Worm (Caenorhabditis elegans) whole organism, young adult: Measurements from ENCODE around the gene C48B4.7.

ENCODE experiments used
- B0019.2 ChIP-seq: fragments of 200-800 bp; sonication (Bioruptor generic); conservative IDR thresholded peaks from 2 replicates; pipeline ENCODE4 v1.3.6; 2022; ENCODE audit warnings: missing genetic modification reagents, missing genetic modification characterization, missing compliant biosample characterization
- F37B4.10 ChIP-seq: fragments of 200-800 bp; sonication (Bioruptor generic); IDR thresholded peaks from 2 replicates; pipeline ENCODE4 v1.3.6; 2022; ENCODE audit warnings: missing genetic modification characterization, missing compliant biosample characterization
- F39B2.1 ChIP-seq: fragments of 200-800 bp; sonication (Bioruptor generic); IDR thresholded peaks from 2 replicates; pipeline ENCODE4 v1.3.6; 2022; ENCODE audit warnings: missing genetic modification reagents, missing genetic modification characterization, missing compliant biosample characterization
- Y79H2A.3 ChIP-seq: fragments of 200-800 bp; sonication (Bioruptor generic); conservative IDR thresholded peaks from 2 replicates; pipeline ENCODE4 v1.3.6; 2022; ENCODE audit warnings: missing genetic modification reagents, missing genetic modification characterization, missing compliant biosample characterization
- chd-7 ChIP-seq: sonication (generic microtip); optimal IDR thresholded peaks from 2 replicates; lab custom pipeline; 2016; ENCODE audit warnings: mild to moderate bottlenecking, missing genetic modification characterization, moderate library complexity, missing compliant biosample characterization
- dpl-1 ChIP-seq: fragments of 150-350 bp; optimal IDR thresholded peaks from 2 replicates; lab custom pipeline; 2014; ENCODE audit warnings: missing biosample characterization, missing genetic modification reagents, missing genetic modification characterization
- lsy-27 ChIP-seq: sonication (generic microtip); optimal IDR thresholded peaks from 2 replicates; lab custom pipeline; 2017; ENCODE audit warnings: missing genetic modification characterization, mild to moderate bottlenecking, missing compliant biosample characterization, antibody characterized with exemption, missing genotype, borderline replicate concordance; ENCODE audit not compliant: insufficient read depth
- nhr-90 ChIP-seq: sonication (generic microtip); optimal IDR thresholded peaks from 2 replicates; lab custom pipeline; 2016; ENCODE audit warnings: missing genotype, mild to moderate bottlenecking, missing genetic modification characterization, missing compliant biosample characterization
- pha-4 ChIP-seq: fragments of 150-350 bp; sonication (generic microtip); optimal IDR thresholded peaks from 2 replicates; lab custom pipeline; 2014; ENCODE audit warnings: missing biosample characterization, missing genetic modification reagents, missing genetic modification characterization
- rcor-1 ChIP-seq: fragments of 200-800 bp; sonication (Bioruptor generic); IDR thresholded peaks from 2 replicates; pipeline ENCODE4 v1.3.6; 2022; ENCODE audit warnings: missing genetic modification reagents, missing genetic modification characterization, missing compliant biosample characterization
- unc-130 ChIP-seq: sonication (generic microtip); optimal IDR thresholded peaks from 2 replicates; lab custom pipeline; 2016; ENCODE audit warnings: missing genetic modification reagents, missing genetic modification characterization, missing compliant biosample characterization
- unc-62 ChIP-seq: fragments of 150-350 bp; optimal IDR thresholded peaks from 2 replicates; lab custom pipeline; 2014; ENCODE audit warnings: missing biosample characterization, missing genetic modification reagents, missing genetic modification characterization
- xnd-1 ChIP-seq: sonication (generic microtip); optimal IDR thresholded peaks from 2 replicates; lab custom pipeline; 2016; ENCODE audit warnings: missing genotype, missing genetic modification reagents, missing genetic modification characterization, missing compliant biosample characterization
- ztf-3 ChIP-seq: fragments of 200-800 bp; sonication (Bioruptor generic); optimal IDR thresholded peaks from 2 replicates; lab custom pipeline; 2018; ENCODE audit warnings: mild to moderate bottlenecking, missing genetic modification characterization, missing compliant biosample characterization

ce11 chrIII:9511660-9512059, 47.6 kb downstream of the C48B4.7 start:
- no peak for TF ChIP-seq unc-62 (GFP tag; lab: Kevin White, UChicago)
- TF ChIP-seq F37B4.10, result no peak
- no peak for TF ChIP-seq F39B2.1 (GFP tag; lab: Robert Waterston, UW)
- no peak for TF ChIP-seq chd-7 (tag; lab: Kevin White, UChicago)
- TF ChIP-seq lsy-27 (tag; lab: Kevin White, UChicago), result no peak
- TF ChIP-seq dpl-1 (GFP tag; lab: Kevin White, UChicago), result no peak
- no peak for TF ChIP-seq B0019.2 (GFP tag; lab: Robert Waterston, UW)
- TF ChIP-seq xnd-1, result no peak
- TF ChIP-seq pha-4 (tag; lab: Kevin White, UChicago), result no peak
- TF ChIP-seq Y79H2A.3 (GFP tag; lab: Robert Waterston, UW), result no peak
- TF ChIP-seq ztf-3, result no peak
- no peak for TF ChIP-seq rcor-1 (GFP tag; lab: Robert Waterston, UW)
- no peak for TF ChIP-seq nhr-90 (tag; lab: Kevin White, UChicago)
- no peak for TF ChIP-seq unc-130 (GFP tag; lab: Kevin White, UChicago)
